Fruit fly (Drosophila melanogaster) whole organism, larva: ENCODE results near the gene CG33920.

Experiments
- noc ChIP-seq: fragments of 200-800 bp; sonication (Bioruptor generic); optimal IDR thresholded peaks from 3 replicates; lab custom pipeline; 2019; ENCODE audit warnings: missing biosample characterization, mild to moderate bottlenecking, missing genetic modification characterization, moderate library complexity

CG33920 gene

DNA sequence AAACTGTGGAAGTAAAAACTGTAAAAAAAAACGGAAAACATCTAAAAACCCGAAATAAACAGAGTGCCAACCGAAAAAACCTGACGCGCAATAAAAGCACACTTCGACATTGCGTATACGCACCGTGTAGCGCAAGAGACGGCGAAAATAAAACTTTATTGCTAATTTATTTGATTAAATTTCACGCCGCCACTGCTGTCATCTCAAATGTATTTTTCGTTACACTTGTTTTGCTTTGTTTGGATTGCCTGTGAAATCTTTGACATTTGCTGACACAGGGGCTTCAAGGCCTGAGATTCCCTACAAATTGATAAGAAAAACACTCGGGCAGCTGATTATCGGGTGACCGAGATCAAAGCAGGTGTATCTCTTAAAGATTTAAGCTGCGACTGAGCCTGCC is 24.1 kb downstream of the CG33920 start:
- no peak for TF ChIP-seq noc (tag; lab: Kevin White, UChicago)

- no peak for TF ChIP-seq noc (tag; lab: Kevin White, UChicago)
These were observed 25.2 kb downstream of the CG33920 start for dm6 chr3R:31019662-31020061.

dm6 chr3R:31016715-31017114 is 28.2 kb downstream of the CG33920 start, which contains the start of gene 5-HT7:
Gene 5-HT7, minus strand, starts transcription at chr3R:31016875.
- TF ChIP-seq noc (tag; lab: Kevin White, UChicago) = no peak

DNA sequence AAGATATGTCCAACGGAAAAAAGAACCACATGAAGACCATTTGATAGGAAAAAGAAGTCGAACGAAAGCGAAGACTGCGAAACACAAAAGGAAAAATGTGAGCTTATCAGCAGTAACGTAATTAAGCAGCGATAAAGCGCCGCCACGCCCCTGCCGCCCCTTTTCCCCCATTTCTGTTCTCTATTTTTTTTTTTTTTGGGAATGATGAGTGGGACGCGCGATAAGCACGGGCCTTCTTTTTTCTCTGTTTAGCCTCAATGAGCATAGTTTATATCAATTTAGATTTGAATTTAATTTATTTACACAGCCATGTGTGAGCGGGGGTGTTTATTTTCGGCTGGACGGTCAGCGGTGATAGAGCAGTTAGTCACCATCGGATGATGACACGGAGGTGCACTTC is 34.8 kb downstream of the CG33920 start:
- peak; percentile 53 for TF ChIP-seq noc (tag; lab: Kevin White, UChicago)

- TF ChIP-seq noc (tag; lab: Kevin White, UChicago) = no peak
These were observed 38.3 kb downstream of the CG33920 start for dm6 chr3R:31006599-31006998.
